Fruit fly (Drosophila melanogaster) whole organism, adult: Measurements from ENCODE around the gene CG44142.

Experiments
- CG11617 ChIP-seq: fragments of 200-800 bp; sonication (Bioruptor generic); optimal IDR thresholded peaks from 2 replicates; lab custom pipeline; 2017; ENCODE audit warnings: mild to moderate bottlenecking, missing biosample characterization, missing genetic modification reagents, missing genetic modification characterization
- CG12768 ChIP-seq: fragments of 200-800 bp; sonication (Bioruptor generic); optimal IDR thresholded peaks from 2 replicates; lab custom pipeline; 2017; ENCODE audit warnings: missing biosample characterization, missing genetic modification characterization, mild to moderate bottlenecking, moderate library complexity, missing genetic modification reagents
- CG14711 ChIP-seq: fragments of 200-800 bp; sonication (Bioruptor generic); optimal IDR thresholded peaks from 2 replicates; lab custom pipeline; 2018; ENCODE audit warnings: missing biosample characterization, mild to moderate bottlenecking, missing genetic modification characterization, moderate library complexity
- CG1620 ChIP-seq: fragments of 200-800 bp; sonication (Bioruptor generic); optimal IDR thresholded peaks from 2 replicates; lab custom pipeline; 2016; ENCODE audit warnings: missing biosample characterization, missing genetic modification characterization
- CG33017 ChIP-seq: fragments of 200-800 bp; sonication (Bioruptor generic); optimal IDR thresholded peaks from 2 replicates; lab custom pipeline; 2018; ENCODE audit warnings: missing biosample characterization, mild to moderate bottlenecking, missing genetic modification characterization, moderate library complexity
- CG5204 ChIP-seq: fragments of 200-800 bp; sonication (Bioruptor generic); optimal IDR thresholded peaks from 2 replicates; lab custom pipeline; 2016; ENCODE audit warnings: missing biosample characterization, missing genetic modification characterization
- CG7045 ChIP-seq: fragments of 200-800 bp; sonication (Bioruptor generic); optimal IDR thresholded peaks from 2 replicates; lab custom pipeline; 2017; ENCODE audit warnings: missing biosample characterization, mild to moderate bottlenecking, missing genetic modification characterization
- CG7101 ChIP-seq: fragments of 200-800 bp; sonication (Bioruptor generic); optimal IDR thresholded peaks from 2 replicates; lab custom pipeline; 2018; ENCODE audit warnings: missing biosample characterization, mild to moderate bottlenecking, missing genetic modification characterization, moderate library complexity
- Clk ChIP-seq: fragments of 200-800 bp; sonication (Bioruptor generic); optimal IDR thresholded peaks from 2 replicates; lab custom pipeline; 2017; ENCODE audit warnings: missing biosample characterization, missing genetic modification characterization
- Crg-1 ChIP-seq: fragments of 200-800 bp; sonication (Bioruptor generic); optimal IDR thresholded peaks from 2 replicates; lab custom pipeline; 2016; ENCODE audit warnings: missing biosample characterization, missing genetic modification characterization
- Hr96 ChIP-seq: fragments of 200-800 bp; sonication (Bioruptor generic); optimal IDR thresholded peaks from 2 replicates; lab custom pipeline; 2016; ENCODE audit warnings: missing biosample characterization, missing genetic modification characterization
- Mnt ChIP-seq: fragments of 200-800 bp; sonication (Bioruptor generic); optimal IDR thresholded peaks from 2 replicates; lab custom pipeline; 2016; ENCODE audit warnings: missing biosample characterization, mild to moderate bottlenecking, missing genetic modification characterization
- bab1 ChIP-seq: fragments of 200-800 bp; sonication (Bioruptor generic); optimal IDR thresholded peaks from 3 replicates; lab custom pipeline; 2019; ENCODE audit warnings: missing biosample characterization, mild to moderate bottlenecking, missing genetic modification characterization, moderate library complexity
- cic ChIP-seq: fragments of 200-800 bp; sonication (Bioruptor generic); optimal IDR thresholded peaks from 2 replicates; lab custom pipeline; 2017; ENCODE audit warnings: missing biosample characterization, mild to moderate bottlenecking, missing genetic modification characterization, moderate library complexity
- cnc ChIP-seq, 2 experiments: fragments of >200 bp; optimal IDR thresholded peaks; 2 replicates each; lab custom pipeline; 2017
- kay ChIP-seq: fragments of 200-800 bp; sonication (Bioruptor generic); peaks from one replicate; lab custom pipeline; 2016; ENCODE audit warnings: missing biosample characterization, missing genetic modification characterization, borderline replicate concordance
- ovo ChIP-seq: fragments of 200-800 bp; sonication (Bioruptor generic); optimal IDR thresholded peaks from 2 replicates; lab custom pipeline; 2016; ENCODE audit warnings: missing biosample characterization, missing genetic modification characterization
- pad ChIP-seq: fragments of 200-800 bp; sonication (Bioruptor generic); optimal IDR thresholded peaks from 3 replicates; lab custom pipeline; 2017; ENCODE audit warnings: missing biosample characterization, missing genetic modification characterization, mild to moderate bottlenecking, moderate library complexity, missing genetic modification reagents
- tj ChIP-seq: fragments of 200-800 bp; sonication (Bioruptor generic); optimal IDR thresholded peaks from 3 replicates; lab custom pipeline; 2017; ENCODE audit warnings: missing biosample characterization, mild to moderate bottlenecking, missing genetic modification characterization, moderate library complexity
- toe ChIP-seq: fragments of 200-800 bp; sonication (Bioruptor generic); optimal IDR thresholded peaks from 2 replicates; lab custom pipeline; 2016; ENCODE audit warnings: missing biosample characterization, missing genetic modification characterization

CG44142 gene

dm6 chr3R:13288763-13289312, 24.1 kb downstream of the CG44142 start, which contains the start of gene apn:
TSS of gene apn (minus strand) at chr3R:13288813.
- TF ChIP-seq CG5204 (GFP tag; lab: Kevin White, UChicago) (no peak), CG7045 (GFP tag; lab: Kevin White, UChicago) (no peak), CG33017 (tag; lab: Kevin White, UChicago) (no peak), Hr96 (GFP tag; lab: Kevin White, UChicago) (no peak), Clk (GFP tag; lab: Kevin White, UChicago) (no peak), tj (no peak), CG12768 (GFP tag; lab: Kevin White, UChicago) (no peak), Crg-1 (no peak), kay (GFP tag; lab: Kevin White, UChicago) (no peak), CG11617 (GFP tag; lab: Kevin White, UChicago) (no peak), toe (GFP tag; lab: Kevin White, UChicago) (no peak), CG1620 (GFP tag; lab: Kevin White, UChicago) (no peak), cic (GFP tag; lab: Kevin White, UChicago) (no peak), ovo (GFP tag; lab: Kevin White, UChicago) (no peak), CG7101 (no peak), bab1 (no peak), pad (no peak), cnc (optimal IDR thresholded peaks at IDR 0.05; lab: Kevin White, UChicago) (no peak), Mnt (GFP tag; lab: Kevin White, UChicago) (no peak), CG14711 (tag; lab: Kevin White, UChicago) (no peak)

- TF ChIP-seq pad (no peak), CG14711 (tag; lab: Kevin White, UChicago) (no peak), cnc (optimal IDR thresholded peaks at IDR 0.05; lab: Kevin White, UChicago) (no peak), CG7045 (GFP tag; lab: Kevin White, UChicago) (no peak), CG11617 (GFP tag; lab: Kevin White, UChicago) (no peak), CG1620 (GFP tag; lab: Kevin White, UChicago) (no peak), tj (no peak), CG7101 (no peak), CG12768 (GFP tag; lab: Kevin White, UChicago) (no peak), Mnt (GFP tag; lab: Kevin White, UChicago) (no peak), ovo (GFP tag; lab: Kevin White, UChicago) (no peak), Clk (GFP tag; lab: Kevin White, UChicago) (no peak)
Measured at dm6 chr3R:13286118-13286579, 26.8 kb downstream of the CG44142 start, which contains the start of gene CG15888. TSS of gene CG15888 (minus strand) at chr3R:13286529.

DNA sequence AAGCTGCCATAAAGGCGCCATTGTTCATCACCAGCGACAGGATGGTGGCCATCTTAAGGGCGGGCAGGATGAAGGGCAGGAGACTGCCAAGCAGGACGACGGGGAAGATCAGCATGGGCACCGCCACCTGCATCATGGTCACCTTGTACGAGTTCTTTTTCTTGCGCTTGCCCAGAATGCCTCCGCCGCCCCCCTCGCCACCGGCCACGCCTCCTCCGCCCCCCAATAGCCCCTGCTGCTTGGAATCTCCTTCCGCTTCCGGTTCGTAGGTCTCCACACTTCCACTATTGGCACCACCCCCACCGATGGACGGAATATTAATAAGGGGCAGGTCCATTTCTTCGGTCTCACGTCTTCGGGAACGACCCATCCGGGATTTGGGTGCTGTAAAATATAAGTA, 27.9 kb downstream of the CG44142 start:
- TF ChIP-seq bab1 (no peak), cic (GFP tag; lab: Kevin White, UChicago) (no peak), CG14711 (tag; lab: Kevin White, UChicago) (no peak), Hr96 (GFP tag; lab: Kevin White, UChicago) (no peak), CG7045 (GFP tag; lab: Kevin White, UChicago) (no peak), Crg-1 (no peak), CG7101 (no peak), toe (GFP tag; lab: Kevin White, UChicago) (no peak), tj (no peak), kay (GFP tag; lab: Kevin White, UChicago) (no peak), CG1620 (GFP tag; lab: Kevin White, UChicago) (no peak), ovo (GFP tag; lab: Kevin White, UChicago) (no peak), CG11617 (GFP tag; lab: Kevin White, UChicago) (no peak), CG12768 (GFP tag; lab: Kevin White, UChicago) (no peak), cnc (optimal IDR thresholded peaks at IDR 0.05; lab: Kevin White, UChicago) (no peak), pad (no peak), CG5204 (GFP tag; lab: Kevin White, UChicago) (no peak), Mnt (GFP tag; lab: Kevin White, UChicago) (no peak), Clk (GFP tag; lab: Kevin White, UChicago) (no peak), CG33017 (tag; lab: Kevin White, UChicago) (no peak)

dm6 chr3R:13279419-13279818, 33.6 kb downstream of the CG44142 start, which contains the start of gene CG8630:
TSS of gene CG8630 (plus strand) at chr3R:13279721.
- no peak for TF ChIP-seq CG1620 (GFP tag; lab: Kevin White, UChicago)
- TF ChIP-seq Clk (GFP tag; lab: Kevin White, UChicago): no peak

DNA sequence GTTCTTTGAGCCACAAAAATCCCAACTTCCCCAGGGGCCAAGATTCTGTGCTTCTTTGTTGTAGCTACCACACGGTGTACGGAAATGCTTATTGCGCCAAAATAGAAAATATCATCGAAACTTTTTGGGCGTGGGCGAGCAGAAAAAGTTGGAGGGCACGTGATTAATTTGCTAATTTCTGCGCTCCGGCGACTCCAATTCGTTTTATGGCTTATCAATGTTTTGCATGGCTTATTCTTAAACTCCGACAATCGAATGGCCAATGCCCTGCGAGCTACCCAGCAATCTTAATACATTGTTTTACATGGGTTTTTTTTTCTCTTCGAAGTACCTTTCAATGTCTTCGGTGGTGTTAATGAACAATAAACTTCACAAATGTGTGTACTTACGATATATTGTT, 37.5 kb downstream of the CG44142 start:
- no peak for TF ChIP-seq CG14711 (tag; lab: Kevin White, UChicago)

dm6 chr3R:13274257-13274796, 38.7 kb downstream of the CG44142 start:
- TF ChIP-seq cnc (optimal IDR thresholded peaks at IDR 0.05; lab: Kevin White, UChicago) (no peak), CG7101 (no peak), CG7045 (GFP tag; lab: Kevin White, UChicago) (no peak), CG14711 (tag; lab: Kevin White, UChicago) (no peak), pad (no peak), cic (GFP tag; lab: Kevin White, UChicago) (no peak), Hr96 (GFP tag; lab: Kevin White, UChicago) (no peak), Clk (GFP tag; lab: Kevin White, UChicago) (no peak), CG12768 (GFP tag; lab: Kevin White, UChicago) (no peak), CG5204 (GFP tag; lab: Kevin White, UChicago) (no peak), kay (GFP tag; lab: Kevin White, UChicago) (no peak)
